Worm (Caenorhabditis elegans): ENCODE results near the gene T05H4.4.

- TF ChIP-seq lsy-27 (tag; optimal IDR thresholded peaks at IDR 0.05; ENCODE audit: borderline replicate concordance, insufficient read depth) (no peak), K12H6.12 (tag; optimal IDR thresholded peaks at IDR 0.05) (no peak)
Measured at ce11 chrV:6413057-6413456, 25.6 kb upstream of the T05H4.4 start.

All from whole organism, young adult.